Fruit fly (Drosophila melanogaster): Measurements from ENCODE around the gene apolpp.

DNA sequence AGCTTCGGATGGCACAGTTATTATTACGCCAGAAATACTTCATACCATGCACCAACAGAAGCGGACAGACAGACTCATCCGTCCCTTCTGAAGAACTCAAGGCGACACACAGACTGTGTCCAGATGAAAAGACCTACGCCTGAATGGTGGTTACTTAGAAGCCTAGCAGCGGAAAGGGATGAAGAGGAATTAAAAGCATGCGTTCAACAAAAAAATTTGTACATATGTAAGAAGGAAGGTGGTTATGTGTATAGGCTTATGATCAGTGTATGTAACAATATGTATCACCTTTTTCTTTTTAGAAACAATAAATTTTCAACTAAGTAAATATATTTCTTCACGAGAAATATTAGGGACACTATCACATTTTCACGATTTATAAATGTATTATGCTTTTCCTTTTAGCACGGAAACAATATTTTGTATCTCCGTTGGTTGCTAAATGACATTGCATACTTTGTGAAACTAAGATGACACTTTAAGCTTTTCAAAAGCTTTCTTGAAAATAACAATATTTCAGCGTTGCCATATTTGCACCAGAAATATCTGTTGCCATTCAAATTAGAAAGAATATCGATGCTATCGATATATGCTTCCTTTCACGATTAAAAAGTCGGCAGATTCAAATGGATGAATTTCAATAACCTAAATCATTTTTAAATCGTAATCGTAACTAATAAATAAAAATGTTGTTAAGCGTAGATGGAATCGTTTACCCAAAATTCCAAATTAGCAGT is 23.7 kb downstream of the apolpp start, which contains the start of gene Actbeta:
- TF ChIP-seq CG14711 (tag; optimal IDR thresholded peaks at IDR 0.05) (no peak), kay (GFP tag; ENCODE audit: borderline replicate concordance) (no peak), Hr96 (GFP tag; optimal IDR thresholded peaks at IDR 0.05) (no peak), Crg-1 (GFP tag; optimal IDR thresholded peaks at IDR 0.05) (no peak), cnc (optimal IDR thresholded peaks at IDR 0.05) (no peak), tj (GFP tag; optimal IDR thresholded peaks at IDR 0.05) (no peak), CG33017 (tag; optimal IDR thresholded peaks at IDR 0.05) (no peak), CG7045 (GFP tag; optimal IDR thresholded peaks at IDR 0.05) (no peak), pad (GFP tag; optimal IDR thresholded peaks at IDR 0.05) (no peak), bab1 (GFP tag; optimal IDR thresholded peaks at IDR 0.05) (peak; percentile 59), cic (GFP tag; optimal IDR thresholded peaks at IDR 0.05) (no peak), CG1620 (GFP tag; optimal IDR thresholded peaks at IDR 0.05) (no peak)
